Worm (Caenorhabditis elegans): ENCODE results near the gene sqst-1.

- TF ChIP-seq W03F9.2 (tag; optimal IDR thresholded peaks at IDR 0.05) (no peak), him-1 (tag; optimal IDR thresholded peaks at IDR 0.05) (no peak)
These were observed 21.6 kb upstream of the sqst-1 start for ce11 chrIV:12012439-12013003.
